Fruit fly (Drosophila melanogaster) whole organism, embryonic: ENCODE results near the gene Mst36Fb.

Source experiments
- Aef1 ChIP-seq: fragments of 200-800 bp; sonication (Bioruptor generic); IDR thresholded peaks from 3 replicates; pipeline ENCODE4 v1.3.6; 2022; ENCODE audit warnings: missing biosample characterization, missing genetic modification characterization
- Asciz ChIP-seq: fragments of 200-800 bp; sonication (Bioruptor generic); optimal IDR thresholded peaks from 2 replicates; lab custom pipeline; 2017; ENCODE audit warnings: missing biosample characterization, mild to moderate bottlenecking, missing genetic modification characterization, missing genetic modification reagents
- Atf-2 ChIP-seq: fragments of 200-800 bp; sonication (Bioruptor generic); optimal IDR thresholded peaks from 2 replicates; lab custom pipeline; 2016; ENCODE audit warnings: missing biosample characterization, missing genetic modification characterization
- Blimp-1 ChIP-seq: fragments of 200-800 bp; sonication (Bioruptor generic); optimal IDR thresholded peaks from 3 replicates; lab custom pipeline; 2018; ENCODE audit warnings: missing biosample characterization, missing genetic modification characterization, mild to moderate bottlenecking, moderate library complexity, missing genetic modification reagents
- Bteb2 ChIP-seq: fragments of 200-800 bp; sonication (Bioruptor generic); optimal IDR thresholded peaks from 2 replicates; lab custom pipeline; 2016; ENCODE audit warnings: missing biosample characterization, missing genetic modification characterization
- CG1024 ChIP-seq: fragments of 200-800 bp; sonication (Bioruptor generic); IDR thresholded peaks from 2 replicates; pipeline ENCODE4 v1.3.6; 2022; ENCODE audit warnings: missing biosample characterization, missing genetic modification characterization
- CG11398 ChIP-seq: fragments of 200-800 bp; sonication (Bioruptor generic); optimal IDR thresholded peaks from 2 replicates; lab custom pipeline; 2016; ENCODE audit warnings: missing biosample characterization, missing genetic modification characterization
- CG12299 ChIP-seq: fragments of 200-800 bp; sonication (Bioruptor generic); optimal IDR thresholded peaks from 2 replicates; lab custom pipeline; 2018; ENCODE audit warnings: missing biosample characterization, mild to moderate bottlenecking, missing genetic modification characterization
- CG12659 ChIP-seq: fragments of 200-800 bp; sonication (Bioruptor generic); optimal IDR thresholded peaks from 3 replicates; lab custom pipeline; 2017; ENCODE audit warnings: mild to moderate bottlenecking, missing biosample characterization, missing genetic modification reagents, missing genetic modification characterization
- CG12942 ChIP-seq: fragments of 200-800 bp; sonication (Bioruptor generic); optimal IDR thresholded peaks from 3 replicates; lab custom pipeline; 2016; ENCODE audit warnings: missing biosample characterization, missing genetic modification characterization
- CG15011 ChIP-seq: fragments of 200-800 bp; sonication (Bioruptor generic); optimal IDR thresholded peaks from 3 replicates; lab custom pipeline; 2018; ENCODE audit warnings: missing biosample characterization, mild to moderate bottlenecking, missing genetic modification characterization
- CG1647 ChIP-seq: fragments of 200-800 bp; sonication (Bioruptor generic); optimal IDR thresholded peaks from 3 replicates; lab custom pipeline; 2016; ENCODE audit warnings: missing biosample characterization, missing genetic modification characterization
- CG17186 ChIP-seq: fragments of 200-800 bp; sonication (Bioruptor generic); optimal IDR thresholded peaks from 3 replicates; lab custom pipeline; 2017; ENCODE audit warnings: missing biosample characterization, missing genetic modification reagents, missing genetic modification characterization
- CG17385 ChIP-seq: fragments of 200-800 bp; sonication (Bioruptor generic); optimal IDR thresholded peaks from 3 replicates; lab custom pipeline; 2018; ENCODE audit warnings: missing biosample characterization, mild to moderate bottlenecking, missing genetic modification characterization
- CG17568 ChIP-seq: fragments of 200-800 bp; sonication (Bioruptor generic); optimal IDR thresholded peaks from 2 replicates; lab custom pipeline; 2018; ENCODE audit warnings: missing biosample characterization, mild to moderate bottlenecking, missing genetic modification characterization, moderate library complexity
- CG3838 ChIP-seq: fragments of 200-800 bp; sonication (Bioruptor generic); optimal IDR thresholded peaks from 3 replicates; lab custom pipeline; 2016; ENCODE audit warnings: missing biosample characterization, missing genetic modification characterization
- CG4328 ChIP-seq: fragments of 200-800 bp; sonication (Bioruptor generic); optimal IDR thresholded peaks from 3 replicates; lab custom pipeline; 2017; ENCODE audit warnings: missing biosample characterization, missing genetic modification reagents, missing genetic modification characterization
- CG4360 ChIP-seq: fragments of 200-800 bp; sonication (Bioruptor generic); IDR thresholded peaks from 2 replicates; pipeline ENCODE4 v1.3.6; 2022; ENCODE audit warnings: missing biosample characterization, missing genetic modification characterization
- CG6689 ChIP-seq: fragments of 200-800 bp; sonication (Bioruptor generic); IDR thresholded peaks from 2 replicates; pipeline ENCODE4 v1.3.6; 2022; ENCODE audit warnings: missing biosample characterization, missing genetic modification characterization
- CG6765 ChIP-seq: fragments of 200-800 bp; sonication (Bioruptor generic); optimal IDR thresholded peaks from 3 replicates; lab custom pipeline; 2017; ENCODE audit warnings: missing biosample characterization, mild to moderate bottlenecking, missing genetic modification characterization
- CG6854 ChIP-seq: fragments of 200-800 bp; sonication (Bioruptor generic); optimal IDR thresholded peaks from 3 replicates; lab custom pipeline; 2017; ENCODE audit warnings: missing biosample characterization, mild to moderate bottlenecking, missing genetic modification characterization
- CG8089 ChIP-seq: fragments of 200-800 bp; sonication (Bioruptor generic); optimal IDR thresholded peaks from 3 replicates; lab custom pipeline; 2016; ENCODE audit warnings: missing biosample characterization, missing genetic modification characterization
- Dbx ChIP-seq: fragments of 200-800 bp; sonication (Bioruptor generic); IDR thresholded peaks from 3 replicates; pipeline ENCODE4 v1.3.6; 2022; ENCODE audit warnings: missing biosample characterization, missing genetic modification characterization
- Lim3 ChIP-seq: fragments of 200-800 bp; sonication (Bioruptor generic); IDR thresholded peaks from 2 replicates; pipeline ENCODE4 v1.3.6; 2022; ENCODE audit warnings: missing biosample characterization, missing genetic modification characterization
- Neu2 ChIP-seq: fragments of 200-800 bp; sonication (Bioruptor generic); optimal IDR thresholded peaks from 3 replicates; lab custom pipeline; 2016; ENCODE audit warnings: missing biosample characterization, missing genetic modification characterization, borderline replicate concordance
- Oaz ChIP-seq: fragments of 200-800 bp; sonication (Bioruptor generic); IDR thresholded peaks from 2 replicates; pipeline ENCODE4 v1.3.6; 2022; ENCODE audit warnings: missing biosample characterization, missing genetic modification characterization
- Ptx1 ChIP-seq: fragments of 200-800 bp; sonication (Bioruptor generic); IDR thresholded peaks from 2 replicates; pipeline ENCODE4 v1.3.6; 2022; ENCODE audit warnings: missing biosample characterization, missing genetic modification characterization
- Sox102F ChIP-seq: fragments of 200-800 bp; sonication (Bioruptor generic); optimal IDR thresholded peaks from 2 replicates; lab custom pipeline; 2018; ENCODE audit warnings: missing biosample characterization, mild to moderate bottlenecking, missing genetic modification characterization, moderate library complexity
- Sry-δ ChIP-seq: fragments of 200-800 bp; sonication (Bioruptor generic); optimal IDR thresholded peaks from 2 replicates; lab custom pipeline; 2016; ENCODE audit warnings: missing biosample characterization, missing genetic modification characterization
- ac ChIP-seq: fragments of 200-800 bp; sonication (Bioruptor generic); optimal IDR thresholded peaks from 3 replicates; lab custom pipeline; 2017; ENCODE audit warnings: missing biosample characterization, mild to moderate bottlenecking, missing genetic modification characterization
- bbx ChIP-seq: fragments of 200-800 bp; sonication (Bioruptor generic); IDR thresholded peaks from 2 replicates; pipeline ENCODE4 v1.3.6; 2022; ENCODE audit warnings: missing biosample characterization, missing genetic modification characterization; ENCODE audit not compliant: partially characterized antibody
- bowl ChIP-seq: fragments of 200-800 bp; sonication (Bioruptor generic); IDR thresholded peaks from 2 replicates; pipeline ENCODE4 v1.3.6; 2022; ENCODE audit warnings: missing biosample characterization, missing genetic modification characterization
- ci ChIP-seq: fragments of 200-800 bp; sonication (Bioruptor generic); IDR thresholded peaks from 3 replicates; pipeline ENCODE4 v1.3.6; 2022; ENCODE audit warnings: missing biosample characterization, missing genetic modification characterization
- dan ChIP-seq: fragments of 200-800 bp; sonication (Bioruptor generic); IDR thresholded peaks from 2 replicates; pipeline ENCODE4 v1.3.6; 2022; ENCODE audit warnings: missing biosample characterization, missing genetic modification characterization
- esg ChIP-seq: fragments of 200-800 bp; sonication (Bioruptor generic); conservative IDR thresholded peaks from 2 replicates; pipeline ENCODE4 v1.3.6; 2022; ENCODE audit warnings: missing biosample characterization, missing genetic modification characterization
- fd64A ChIP-seq: fragments of 200-800 bp; sonication (Bioruptor generic); optimal IDR thresholded peaks from 3 replicates; lab custom pipeline; 2018; ENCODE audit warnings: missing biosample characterization, mild to moderate bottlenecking, missing genetic modification characterization
- gce ChIP-seq: fragments of 200-800 bp; sonication (Bioruptor generic); IDR thresholded peaks from 3 replicates; pipeline ENCODE4 v1.3.6; 2022; ENCODE audit warnings: missing biosample characterization, missing genetic modification characterization
- gcm ChIP-seq: fragments of 200-800 bp; sonication (Bioruptor generic); optimal IDR thresholded peaks from 2 replicates; lab custom pipeline; 2019; ENCODE audit warnings: missing biosample characterization, mild to moderate bottlenecking, missing genetic modification characterization, moderate library complexity
- knrl ChIP-seq: fragments of 200-800 bp; sonication (Bioruptor generic); IDR thresholded peaks from 3 replicates; pipeline ENCODE4 v1.3.6; 2022; ENCODE audit warnings: missing biosample characterization, missing genetic modification characterization; ENCODE audit not compliant: partially characterized antibody
- maf-S ChIP-seq: fragments of 200-800 bp; sonication (Bioruptor generic); optimal IDR thresholded peaks from 2 replicates; lab custom pipeline; 2016; ENCODE audit warnings: missing biosample characterization, missing genetic modification characterization
- nmo ChIP-seq: fragments of 200-800 bp; sonication (Bioruptor generic); optimal IDR thresholded peaks from 2 replicates; lab custom pipeline; 2018; ENCODE audit warnings: missing biosample characterization, mild to moderate bottlenecking, missing genetic modification characterization, moderate library complexity
- odd ChIP-seq: fragments of 200-800 bp; sonication (Bioruptor generic); optimal IDR thresholded peaks from 2 replicates; lab custom pipeline; 2017; ENCODE audit warnings: missing biosample characterization, mild to moderate bottlenecking, missing genetic modification characterization
- pan ChIP-seq, 4 experiments: fragments of >200 bp in 3 of 4; fragments of 200-800 bp in 1 of 4; sonication (Bioruptor generic) in 1 of 4; optimal IDR thresholded peaks in 3 of 4; IDR thresholded peaks in 1 of 4; 2 replicates each; pipeline versions ENCODE4 v1.3.6 to Lab custom; 2017 to 2022; ENCODE audit warnings: missing biosample characterization in 2 of 4, missing genetic modification characterization in 2 of 4, mixed read lengths in 1 of 4
- prd ChIP-seq, 3 experiments: fragments of >200 bp in 2 of 3; fragments of 200-800 bp in 1 of 3; sonication (Bioruptor generic) in 1 of 3; optimal IDR thresholded peaks in 2 of 3; IDR thresholded peaks in 1 of 3; 2 replicates in 2 of 3; 3 replicates in 1 of 3; pipeline versions ENCODE4 v1.3.6 to Lab custom; 2017 to 2022; ENCODE audit warnings: missing biosample characterization in 1 of 3, missing genetic modification characterization in 1 of 3
- schlank ChIP-seq: fragments of 200-800 bp; sonication (Bioruptor generic); optimal IDR thresholded peaks from 2 replicates; lab custom pipeline; 2018; ENCODE audit warnings: missing biosample characterization, mild to moderate bottlenecking, missing genetic modification characterization
- tin ChIP-seq: fragments of 200-800 bp; sonication (Bioruptor generic); optimal IDR thresholded peaks from 3 replicates; lab custom pipeline; 2016; ENCODE audit warnings: missing biosample characterization, missing genetic modification characterization
- unpg ChIP-seq: fragments of 200-800 bp; sonication (Bioruptor generic); optimal IDR thresholded peaks from 3 replicates; lab custom pipeline; 2018; ENCODE audit warnings: missing biosample characterization, mild to moderate bottlenecking, missing genetic modification characterization, moderate library complexity
- z ChIP-seq: fragments of 200-800 bp; sonication (Bioruptor generic); IDR thresholded peaks from 3 replicates; pipeline ENCODE4 v1.3.6; 2022; ENCODE audit warnings: missing biosample characterization, missing genetic modification characterization

Mst36Fb gene

DNA sequence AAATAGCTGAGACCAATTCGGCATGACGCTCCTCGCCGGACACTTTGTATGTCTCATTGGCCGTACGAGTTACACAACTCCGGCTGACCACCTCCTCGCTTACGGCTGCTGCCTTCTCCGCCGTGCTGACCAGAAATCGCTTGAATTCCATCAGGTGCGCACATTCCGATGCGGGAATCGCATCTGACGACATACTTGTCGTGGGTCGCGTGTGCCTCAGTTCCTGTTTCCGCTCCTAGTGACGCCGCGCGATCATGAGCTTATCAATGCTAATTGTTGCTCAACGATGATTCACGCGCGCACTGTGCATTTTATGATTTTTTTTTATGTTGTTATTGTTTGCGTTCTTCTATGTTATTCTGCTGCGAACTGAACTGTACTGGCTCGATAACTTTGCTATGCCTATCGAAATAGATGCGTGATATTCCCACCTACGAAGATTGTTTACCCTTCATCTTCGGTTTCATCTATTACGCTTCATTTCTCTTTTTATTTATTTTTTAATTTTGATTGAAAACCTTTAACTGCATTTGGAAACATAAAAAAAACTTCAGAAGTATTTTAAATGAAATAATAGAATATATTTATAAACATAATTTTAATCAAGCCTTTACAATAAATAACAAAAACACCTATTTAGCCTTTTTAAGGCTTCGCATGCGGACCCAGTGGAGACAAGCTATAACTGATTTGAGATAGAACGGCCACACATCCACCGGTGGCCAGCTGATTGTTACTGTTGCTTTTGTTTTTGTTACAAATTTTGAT, 28.0 kb upstream of the Mst36Fb start, which contains the start of the genes CG10376 and CG10343 (continued):
- peak; percentile 90 for TF ChIP-seq Dbx (GFP tag; lab: Robert Waterston, UW)
- TF ChIP-seq schlank = peak; percentile 51
- TF ChIP-seq knrl (GFP tag; lab: Robert Waterston, UW) = peak; percentile 39; the same call in 1 of the 3 replicates
- peak; percentile 54 for TF ChIP-seq Asciz (GFP tag; lab: Kevin White, UChicago)
- TF ChIP-seq odd (GFP tag; lab: Kevin White, UChicago) = peak; percentile 59
- TF ChIP-seq Neu2 = no peak
- peak; percentile 94 for TF ChIP-seq CG12659
- TF ChIP-seq ci (GFP tag; lab: Robert Waterston, UW) = 0 out of 3 replicates have a peak, but pooled peaks have one; percentile 43
- TF ChIP-seq CG4328 (GFP tag; lab: Kevin White, UChicago) = peak; percentile 78
- peak; percentile 83 for TF ChIP-seq CG1024 (GFP tag; lab: Robert Waterston, UW)
- TF ChIP-seq CG1647 = peak; percentile 7
- no peak for TF ChIP-seq CG8089
- peak; percentile 81 for TF ChIP-seq Blimp-1
- TF ChIP-seq CG15011 = no peak
- TF ChIP-seq ac = no peak
- TF ChIP-seq Aef1 (GFP tag; lab: Robert Waterston, UW) = peak; percentile 78
- no peak for TF ChIP-seq gce (GFP tag; lab: Robert Waterston, UW)
- peak; percentile 32 for TF ChIP-seq CG17568
- no peak for TF ChIP-seq CG4360 (GFP tag; lab: Robert Waterston, UW)
- TF ChIP-seq CG3838 (GFP tag; lab: Kevin White, UChicago) = peak; percentile 60
- TF ChIP-seq Sox102F (GFP tag; lab: Kevin White, UChicago) = peak; percentile 91
- no peak for TF ChIP-seq Lim3
- TF ChIP-seq Oaz = peak; percentile 76
- TF ChIP-seq bbx (GFP tag; lab: Robert Waterston, UW) = peak; percentile 84
- peak; percentile 90 for TF ChIP-seq unpg (GFP tag; lab: Kevin White, UChicago)
- TF ChIP-seq prd (optimal IDR thresholded peaks at IDR 0.05; lab: Kevin White, UChicago) = no peak
- TF ChIP-seq prd (GFP tag; IDR thresholded peaks at IDR 0.05; lab: Robert Waterston, UW) = peak; percentile 93
- TF ChIP-seq gcm = peak; percentile 80
- no peak for TF ChIP-seq Bteb2 (GFP tag; lab: Kevin White, UChicago)
- peak; percentile 98 for TF ChIP-seq nmo
- TF ChIP-seq pan (optimal IDR thresholded peaks at IDR 0.05; lab: Kevin White, UChicago) = no peak
- TF ChIP-seq pan (GFP tag; optimal IDR thresholded peaks at IDR 0.05 in 1 of 2, IDR thresholded peaks at IDR 0.05 in 1 of 2) = peak in 1 of 2 experiments; percentile 83
- peak; percentile 37 for TF ChIP-seq CG17186 (GFP tag; lab: Kevin White, UChicago)
- peak; percentile 85 for TF ChIP-seq esg
- TF ChIP-seq z = no peak
- peak; percentile 89 for TF ChIP-seq CG6689 (GFP tag; lab: Robert Waterston, UW)
- TF ChIP-seq CG12299 (tag; lab: Kevin White, UChicago) = peak; percentile 87
- no peak for TF ChIP-seq CG6854 (GFP tag; lab: Kevin White, UChicago)
- TF ChIP-seq dan (GFP tag; lab: Robert Waterston, UW) = 0 out of 2 replicates have a peak, but pooled peaks have one; percentile 19
- peak; percentile 19 for TF ChIP-seq Sry-δ (GFP tag; lab: Kevin White, UChicago)
- TF ChIP-seq Ptx1 (GFP tag; lab: Robert Waterston, UW) = peak; percentile 93
- peak; percentile 11 for TF ChIP-seq CG11398 (GFP tag; lab: Kevin White, UChicago)
- TF ChIP-seq maf-S (GFP tag; lab: Kevin White, UChicago) = no peak
- no peak for TF ChIP-seq fd64A
- peak; percentile 59; the same call in 1 of the 2 replicates for TF ChIP-seq bowl (GFP tag; lab: Robert Waterston, UW)
- TF ChIP-seq CG12942 = peak; percentile 83
- peak; percentile 84 for TF ChIP-seq tin (GFP tag; lab: Kevin White, UChicago)
- TF ChIP-seq Atf-2 (GFP tag; lab: Kevin White, UChicago) = peak; percentile 34
- peak; percentile 69 for TF ChIP-seq CG6765
- peak; percentile 79 for TF ChIP-seq CG17385
